Fruit fly (Drosophila melanogaster): ENCODE data around the gene Dip-B.

The Dip-B gene

dm6 chr3R:13800430-13800848, 18.4 kb downstream of the Dip-B start (continued):
- TF ChIP-seq caup (GFP tag; optimal IDR thresholded peaks at IDR 0.05; ENCODE audit: severe bottlenecking) = peak; percentile 93
- peak; percentile 85 for TF ChIP-seq Dek (tag; optimal IDR thresholded peaks at IDR 0.05)
- peak; percentile 43 for TF ChIP-seq psq (GFP tag; optimal IDR thresholded peaks at IDR 0.05)
- TF ChIP-seq D19B (GFP tag; optimal IDR thresholded peaks at IDR 0.05) = peak; percentile 70
- peak; percentile 79 for TF ChIP-seq ind (GFP tag; optimal IDR thresholded peaks at IDR 0.05)
- peak; percentile 93 for TF ChIP-seq CG15269 (tag; optimal IDR thresholded peaks at IDR 0.05)
- peak; percentile 89 for TF ChIP-seq CG12299 (tag; optimal IDR thresholded peaks at IDR 0.05)
- TF ChIP-seq insv (GFP tag; optimal IDR thresholded peaks at IDR 0.05) = peak in 1 of 2 experiments; percentile 65
- peak; percentile 45 for TF ChIP-seq CG3065 (GFP tag; optimal IDR thresholded peaks at IDR 0.05)
- TF ChIP-seq trh (GFP tag; optimal IDR thresholded peaks at IDR 0.05) = peak; percentile 48
- peak; percentile 25 for TF ChIP-seq pnt (GFP tag; optimal IDR thresholded peaks at IDR 0.05)
- peak; percentile 64 for TF ChIP-seq CG30431 (GFP tag; optimal IDR thresholded peaks at IDR 0.05)
- TF ChIP-seq knrl (GFP tag; IDR thresholded peaks at IDR 0.05; ENCODE audit: partially characterized antibody) = no peak
- peak; percentile 95 for TF ChIP-seq CG34422 (GFP tag; IDR thresholded peaks at IDR 0.05)
- peak; percentile 79 for TF ChIP-seq CG9817 (tag; optimal IDR thresholded peaks at IDR 0.05)
- peak; percentile 78 for TF ChIP-seq zen (tag; optimal IDR thresholded peaks at IDR 0.05)
- peak; percentile 90 for TF ChIP-seq CG10979 (tag; optimal IDR thresholded peaks at IDR 0.05)
- TF ChIP-seq dysf (GFP tag; IDR thresholded peaks at IDR 0.05) = peak; percentile 95
- TF ChIP-seq Ptx1 (GFP tag; IDR thresholded peaks at IDR 0.05) = peak; percentile 94
- TF ChIP-seq CG1024 (GFP tag; IDR thresholded peaks at IDR 0.05) = peak; percentile 78
- TF ChIP-seq Sry-β (GFP tag; optimal IDR thresholded peaks at IDR 0.05) = peak; percentile 26
- TF ChIP-seq CG2116 (GFP tag; optimal IDR thresholded peaks at IDR 0.05) = peak; percentile 54
- TF ChIP-seq CG9215 (GFP tag; IDR thresholded peaks at IDR 0.05) = peak; percentile 90
- TF ChIP-seq CG7271 (tag; optimal IDR thresholded peaks at IDR 0.05) = peak; percentile 61
- peak; percentile 96 for TF ChIP-seq vvl (GFP tag; IDR thresholded peaks at IDR 0.05)
- peak; percentile 89 for TF ChIP-seq Mrtf (GFP tag; IDR thresholded peaks at IDR 0.05)
- no peak for TF ChIP-seq Hey (tag; optimal IDR thresholded peaks at IDR 0.05)
- peak; percentile 93 for TF ChIP-seq CG12391 (tag; optimal IDR thresholded peaks at IDR 0.05)
- peak; percentile 73 for TF ChIP-seq CG17612 (GFP tag; IDR thresholded peaks at IDR 0.05)
- peak; percentile 85 for TF ChIP-seq dati (GFP tag; IDR thresholded peaks at IDR 0.05)
- TF ChIP-seq tna (GFP tag; IDR thresholded peaks at IDR 0.05; ENCODE audit: partially characterized antibody) = no peak
- no peak; the same call in 1 of the 2 replicates for TF ChIP-seq bbx (GFP tag; IDR thresholded peaks at IDR 0.05; ENCODE audit: partially characterized antibody)
- peak; percentile 73 for TF ChIP-seq CG18764 (GFP tag; optimal IDR thresholded peaks at IDR 0.05)
- peak; percentile 22 for TF ChIP-seq CG9609 (GFP tag; optimal IDR thresholded peaks at IDR 0.05)
- no peak for TF ChIP-seq CG1832 (GFP tag; optimal IDR thresholded peaks at IDR 0.05)
- peak; percentile 87 for TF ChIP-seq Drgx (GFP tag; IDR thresholded peaks at IDR 0.05)
- TF ChIP-seq NC2β (GFP tag; optimal IDR thresholded peaks at IDR 0.05) = peak; percentile 32
- peak; percentile 92 for TF ChIP-seq CG11695 (GFP tag; IDR thresholded peaks at IDR 0.05)
- TF ChIP-seq Blimp-1 (GFP tag; optimal IDR thresholded peaks at IDR 0.05) = peak; percentile 88
- no peak for TF ChIP-seq Stat92E (GFP tag; optimal IDR thresholded peaks at IDR 0.05)
- peak; percentile 2 for TF ChIP-seq CG15073 (GFP tag; optimal IDR thresholded peaks at IDR 0.05)
- peak; percentile 96 for TF ChIP-seq row (GFP tag; IDR thresholded peaks at IDR 0.05)
- peak; percentile 38 for TF ChIP-seq CTCF (GFP tag; optimal IDR thresholded peaks at IDR 0.05)
- TF ChIP-seq ken (GFP tag; IDR thresholded peaks at IDR 0.05) = peak; percentile 92
- TF ChIP-seq CG8478 (optimal IDR thresholded peaks at IDR 0.05) = no peak
- peak; percentile 88 for TF ChIP-seq CG6254 (GFP tag; optimal IDR thresholded peaks at IDR 0.05)
- TF ChIP-seq H15 (GFP tag; IDR thresholded peaks at IDR 0.05) = peak; percentile 92
- TF ChIP-seq Eip74EF (GFP tag; optimal IDR thresholded peaks at IDR 0.05) = peak in 1 of 2 experiments; percentile 84
- peak; percentile 72 for TF ChIP-seq tio (GFP tag; optimal IDR thresholded peaks at IDR 0.05)
- peak; percentile 92 for TF ChIP-seq CG12659 (GFP tag; optimal IDR thresholded peaks at IDR 0.05)
- peak; percentile 93 for TF ChIP-seq cwo (GFP tag; optimal IDR thresholded peaks at IDR 0.05)

Data from whole organism, embryonic.